Worm (Caenorhabditis elegans) whole organism, late embryonic: ENCODE measurements around the gene C06B3.16.

Experiments used
- C38D4.7 ChIP-seq: fragments of 200-800 bp; sonication (Bioruptor generic); optimal IDR thresholded peaks from 2 replicates; lab custom pipeline; 2018; ENCODE audit warnings: mild to moderate bottlenecking, missing genetic modification characterization, moderate library complexity, missing compliant biosample characterization
- K02D7.2 ChIP-seq: sonication (generic microtip); optimal IDR thresholded peaks from 2 replicates; lab custom pipeline; 2017; ENCODE audit warnings: mild to moderate bottlenecking, missing genetic modification characterization, missing compliant biosample characterization
- K09A11.1 ChIP-seq: sonication (generic microtip); optimal IDR thresholded peaks from 2 replicates; lab custom pipeline; 2017; ENCODE audit warnings: antibody characterized with exemption, mild to moderate bottlenecking, missing genetic modification characterization, missing compliant biosample characterization; ENCODE audit not compliant: insufficient read depth
- Y22D7AL.16 ChIP-seq: sonication (generic microtip); optimal IDR thresholded peaks from 2 replicates; lab custom pipeline; 2016; ENCODE audit warnings: missing genetic modification characterization, missing compliant biosample characterization
- ahr-1 ChIP-seq: sonication (generic microtip); optimal IDR thresholded peaks from 2 replicates; lab custom pipeline; 2016; ENCODE audit warnings: missing genetic modification characterization, missing compliant biosample characterization
- ceh-18 ChIP-seq: sonication (generic microtip); optimal IDR thresholded peaks from 2 replicates; lab custom pipeline; 2016; ENCODE audit warnings: missing genetic modification characterization, missing compliant biosample characterization
- ceh-2 ChIP-seq: sonication (generic microtip); optimal IDR thresholded peaks from 2 replicates; lab custom pipeline; 2016; ENCODE audit warnings: missing genotype, missing genetic modification characterization, missing compliant biosample characterization
- ceh-45 ChIP-seq: fragments of 200-800 bp; sonication (Bioruptor generic); IDR thresholded peaks from 2 replicates; pipeline ENCODE4 v1.3.6; 2022; ENCODE audit warnings: missing genetic modification reagents, missing genetic modification characterization, missing compliant biosample characterization
- ceh-48 ChIP-seq: sonication (generic microtip); optimal IDR thresholded peaks from 2 replicates; lab custom pipeline; 2016; ENCODE audit warnings: missing genetic modification characterization, inconsistent platforms, missing compliant biosample characterization
- che-1 ChIP-seq: sonication (generic microtip); optimal IDR thresholded peaks from 2 replicates; lab custom pipeline; 2016; ENCODE audit warnings: mild to moderate bottlenecking, missing genetic modification characterization, missing compliant biosample characterization
- dve-1 ChIP-seq: sonication (generic microtip); optimal IDR thresholded peaks from 2 replicates; lab custom pipeline; 2017; ENCODE audit warnings: antibody characterized with exemption, mild to moderate bottlenecking, missing genetic modification characterization, missing compliant biosample characterization
- elt-4 ChIP-seq: sonication (generic microtip); optimal IDR thresholded peaks from 2 replicates; lab custom pipeline; 2016; ENCODE audit warnings: missing genetic modification characterization, missing compliant biosample characterization
- fax-1 ChIP-seq: sonication (generic microtip); optimal IDR thresholded peaks from 2 replicates; lab custom pipeline; 2016; ENCODE audit warnings: missing genotype, missing genetic modification characterization, missing compliant biosample characterization
- gmeb-2 ChIP-seq: sonication (generic microtip); optimal IDR thresholded peaks from 2 replicates; lab custom pipeline; 2016; ENCODE audit warnings: missing genetic modification characterization, inconsistent platforms, missing compliant biosample characterization
- hlh-30 ChIP-seq: sonication (generic microtip); optimal IDR thresholded peaks from 2 replicates; lab custom pipeline; 2017; ENCODE audit warnings: antibody characterized with exemption, missing genetic modification characterization, missing compliant biosample characterization; ENCODE audit not compliant: insufficient read depth
- lim-6 ChIP-seq: sonication (generic microtip); optimal IDR thresholded peaks from 2 replicates; lab custom pipeline; 2016; ENCODE audit warnings: missing genetic modification characterization, missing compliant biosample characterization
- lin-11 ChIP-seq: fragments of 200-800 bp; sonication (Bioruptor generic); optimal IDR thresholded peaks from 2 replicates; lab custom pipeline; 2018; ENCODE audit warnings: mild to moderate bottlenecking, missing genetic modification characterization, missing compliant biosample characterization
- mec-3 ChIP-seq: sonication (generic microtip); optimal IDR thresholded peaks from 2 replicates; lab custom pipeline; 2016; ENCODE audit warnings: borderline replicate concordance, missing genetic modification characterization, missing compliant biosample characterization
- nhr-11 ChIP-seq: fragments of 150-350 bp; optimal IDR thresholded peaks from 2 replicates; lab custom pipeline; 2014; ENCODE audit warnings: missing biosample characterization, missing genetic modification characterization
- npax-4 ChIP-seq: sonication (generic microtip); optimal IDR thresholded peaks from 2 replicates; lab custom pipeline; 2016; ENCODE audit warnings: missing genetic modification characterization, missing compliant biosample characterization
- odd-2 ChIP-seq: sonication (generic microtip); optimal IDR thresholded peaks from 2 replicates; lab custom pipeline; 2017; ENCODE audit warnings: antibody characterized with exemption, mild to moderate bottlenecking, missing genetic modification characterization, missing compliant biosample characterization
- pag-3 ChIP-seq: sonication (generic microtip); optimal IDR thresholded peaks from 2 replicates; lab custom pipeline; 2016; ENCODE audit warnings: missing compliant biosample characterization, missing genetic modification characterization, borderline replicate concordance
- pha-2 ChIP-seq: sonication (generic microtip); optimal IDR thresholded peaks from 2 replicates; lab custom pipeline; 2017; ENCODE audit warnings: mild to moderate bottlenecking, missing genetic modification characterization, missing compliant biosample characterization
- pha-4 ChIP-seq: fragments of 150-350 bp; optimal IDR thresholded peaks from 2 replicates; lab custom pipeline; 2018; ENCODE audit warnings: missing biosample characterization, missing genetic modification reagents, missing genetic modification characterization
- pqm-1 ChIP-seq: sonication (generic microtip); optimal IDR thresholded peaks from 2 replicates; lab custom pipeline; 2016; ENCODE audit warnings: missing genetic modification characterization, missing compliant biosample characterization
- rnt-1 ChIP-seq: sonication (generic microtip); optimal IDR thresholded peaks from 2 replicates; lab custom pipeline; 2016; ENCODE audit warnings: missing genetic modification characterization, missing compliant biosample characterization
- sdc-2 ChIP-seq: sonication (generic microtip); optimal IDR thresholded peaks from 2 replicates; lab custom pipeline; 2016; ENCODE audit warnings: missing genotype, missing genetic modification characterization, missing compliant biosample characterization
- sox-4 ChIP-seq: sonication (generic microtip); optimal IDR thresholded peaks from 2 replicates; lab custom pipeline; 2017; ENCODE audit warnings: mild to moderate bottlenecking, missing genetic modification characterization, inconsistent platforms, missing compliant biosample characterization
- tbx-2 ChIP-seq: sonication (generic microtip); optimal IDR thresholded peaks from 2 replicates; lab custom pipeline; 2016; ENCODE audit warnings: missing genetic modification characterization, missing compliant biosample characterization
- tbx-7 ChIP-seq: sonication (generic microtip); optimal IDR thresholded peaks from 2 replicates; lab custom pipeline; 2016; ENCODE audit warnings: missing genotype, missing genetic modification characterization, missing compliant biosample characterization
- ttx-3 ChIP-seq: sonication (generic microtip); optimal IDR thresholded peaks from 2 replicates; lab custom pipeline; 2016; ENCODE audit warnings: missing genetic modification reagents, missing genetic modification characterization, missing compliant biosample characterization
- unc-42 ChIP-seq: sonication (generic microtip); optimal IDR thresholded peaks from 2 replicates; lab custom pipeline; 2016; ENCODE audit warnings: missing genotype, missing genetic modification characterization, missing compliant biosample characterization
- unc-55 ChIP-seq: sonication (generic microtip); optimal IDR thresholded peaks from 2 replicates; lab custom pipeline; 2017; ENCODE audit warnings: missing biosample characterization, missing genetic modification reagents, missing genetic modification characterization
- zip-5 ChIP-seq: sonication (generic microtip); optimal IDR thresholded peaks from 2 replicates; lab custom pipeline; 2016; ENCODE audit warnings: missing genetic modification characterization, missing compliant biosample characterization
- ztf-16 ChIP-seq: sonication (generic microtip); optimal IDR thresholded peaks from 2 replicates; lab custom pipeline; 2017; ENCODE audit warnings: missing genetic modification characterization, missing compliant biosample characterization

The C06B3.16 gene

DNA sequence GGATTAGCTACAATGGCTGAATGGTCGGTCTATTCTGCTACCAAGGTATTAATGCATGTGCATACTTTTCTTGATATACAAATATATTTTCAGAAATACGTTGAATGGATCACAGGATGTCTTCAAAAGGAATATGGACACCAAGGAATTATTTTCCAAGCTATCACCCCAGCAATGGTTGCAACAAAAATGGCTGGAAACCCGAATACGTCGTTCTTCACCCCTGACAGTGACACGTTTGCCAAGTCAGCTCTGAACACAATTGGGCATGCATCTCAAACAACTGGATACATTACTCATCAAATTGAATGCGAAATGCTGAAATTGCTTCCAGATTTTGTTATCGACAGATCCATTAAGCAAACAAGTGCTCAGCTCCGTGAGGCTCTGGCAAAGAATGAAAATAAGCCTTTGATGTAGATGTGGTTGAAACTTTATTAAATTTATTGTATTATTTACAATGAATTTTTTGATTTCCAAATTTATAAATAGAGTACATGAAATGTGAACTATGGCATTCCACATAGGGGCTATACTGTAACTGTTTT, 23.7 kb upstream of the C06B3.16 start:
- no peak for TF ChIP-seq ceh-45 (GFP tag; lab: Robert Waterston, UW)
- no peak for TF ChIP-seq pqm-1 (tag; lab: Kevin White, UChicago)
- no peak for TF ChIP-seq gmeb-2 (tag; lab: Kevin White, UChicago)
- TF ChIP-seq lim-6 (tag; lab: Kevin White, UChicago) = no peak
- TF ChIP-seq ceh-18 (tag; lab: Kevin White, UChicago) = no peak
- no peak for TF ChIP-seq lin-11 (tag; lab: Kevin White, UChicago)
- no peak for TF ChIP-seq Y22D7AL.16 (tag; lab: Kevin White, UChicago)

DNA sequence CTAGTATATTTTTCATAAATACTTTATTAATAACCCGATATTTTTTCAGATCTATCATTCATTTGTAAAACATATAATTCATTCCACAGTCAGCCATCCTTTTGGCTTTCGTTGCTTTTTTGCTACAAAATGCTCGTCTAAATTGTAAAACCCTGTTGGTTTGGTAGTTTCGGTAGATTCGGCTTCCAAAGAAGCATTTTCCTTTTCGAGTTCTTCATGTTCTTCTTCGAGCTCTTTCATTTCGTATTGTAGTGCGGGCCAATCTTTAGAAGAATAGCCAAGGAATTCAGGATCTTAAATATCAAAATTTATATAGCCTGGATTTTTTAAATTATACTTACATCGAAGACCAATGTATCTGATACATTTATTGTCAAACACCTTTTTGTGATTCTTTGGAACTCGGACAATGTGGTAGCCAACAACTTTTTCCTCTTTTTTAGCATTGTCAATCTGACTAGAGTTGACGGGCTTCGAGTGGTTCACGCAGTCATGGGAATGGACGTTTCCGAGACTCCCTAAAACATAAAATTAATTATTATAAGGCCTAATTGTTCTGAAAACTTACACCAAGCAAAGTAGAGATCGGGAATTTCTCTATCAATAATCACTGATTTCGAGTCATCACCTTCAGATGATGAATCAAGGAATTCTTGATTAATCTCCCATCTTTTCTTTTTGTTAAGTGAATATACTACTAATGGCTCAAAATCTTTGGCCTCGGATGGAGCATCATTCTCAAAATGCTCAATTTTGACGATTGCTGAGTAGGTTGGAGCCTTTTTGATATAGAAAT, 23.0 kb upstream of the C06B3.16 start:
- TF ChIP-seq dve-1 (tag; lab: Kevin White, UChicago) (no peak), pag-3 (tag; lab: Kevin White, UChicago) (no peak), ahr-1 (tag; lab: Kevin White, UChicago) (no peak), unc-42 (tag; lab: Kevin White, UChicago) (no peak), gmeb-2 (tag; lab: Kevin White, UChicago) (no peak), Y22D7AL.16 (tag; lab: Kevin White, UChicago) (no peak), lim-6 (tag; lab: Kevin White, UChicago) (no peak), pqm-1 (tag; lab: Kevin White, UChicago) (no peak), unc-55 (no peak), mec-3 (tag; lab: Kevin White, UChicago) (no peak), elt-4 (tag; lab: Kevin White, UChicago) (no peak)

DNA sequence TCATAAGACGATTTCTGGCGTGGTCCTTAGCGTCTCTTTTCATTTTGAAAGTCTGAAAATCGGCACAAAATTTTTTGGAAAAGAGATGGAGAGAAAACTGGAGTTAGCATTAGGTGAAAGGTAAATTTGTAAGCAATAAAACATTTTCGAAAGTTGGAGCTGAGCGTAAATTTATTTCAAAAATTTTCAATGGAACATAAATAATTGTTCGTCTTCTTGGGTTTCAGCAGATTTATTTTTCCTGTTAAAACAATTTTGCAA, 22.5 kb upstream of the C06B3.16 start, which contains the start of gene C06B3.6:
C06B3.6 (minus strand) TSS at position 52 of the 261 bp plus-strand sequence.
- no peak for TF ChIP-seq pha-4 (tag; lab: Kevin White, UChicago)
- no peak for TF ChIP-seq nhr-11
- no peak for TF ChIP-seq ztf-16
- TF ChIP-seq ttx-3 (tag; lab: Kevin White, UChicago) = no peak
- TF ChIP-seq K02D7.2 (tag; lab: Kevin White, UChicago) = no peak
- no peak for TF ChIP-seq sox-4
- no peak for TF ChIP-seq dve-1 (tag; lab: Kevin White, UChicago)

DNA sequence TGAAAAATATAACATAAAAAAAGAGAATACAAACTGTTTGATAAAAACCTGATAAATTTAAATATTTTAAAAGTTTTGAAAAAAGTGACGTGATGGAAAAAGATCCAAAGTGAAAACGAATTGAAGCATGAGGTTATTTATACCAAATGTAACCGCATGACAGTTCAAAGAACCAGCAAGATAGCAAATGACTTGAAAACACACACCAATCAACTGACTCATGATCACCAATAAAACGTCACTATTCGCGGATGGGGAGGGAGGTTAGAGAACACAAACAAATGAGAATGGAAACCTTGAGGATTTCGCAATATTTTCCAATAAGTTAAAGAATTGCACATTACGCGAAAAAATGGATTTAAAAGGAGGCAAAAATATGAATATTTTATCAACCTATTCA, 21.9 kb upstream of the C06B3.16 start, which contains the start of gene C06B3.7:
C06B3.7 (plus strand) TSS at position 287 of the 400 bp plus-strand sequence.
- TF ChIP-seq che-1 (tag; lab: Kevin White, UChicago) = no peak
- no peak for TF ChIP-seq tbx-7 (tag; lab: Kevin White, UChicago)
- no peak for TF ChIP-seq fax-1 (tag; lab: Kevin White, UChicago)
- TF ChIP-seq rnt-1 (tag; lab: Kevin White, UChicago) = no peak
- TF ChIP-seq hlh-30 (tag; lab: Kevin White, UChicago) = peak; percentile 34
- TF ChIP-seq mec-3 (tag; lab: Kevin White, UChicago) = no peak

DNA sequence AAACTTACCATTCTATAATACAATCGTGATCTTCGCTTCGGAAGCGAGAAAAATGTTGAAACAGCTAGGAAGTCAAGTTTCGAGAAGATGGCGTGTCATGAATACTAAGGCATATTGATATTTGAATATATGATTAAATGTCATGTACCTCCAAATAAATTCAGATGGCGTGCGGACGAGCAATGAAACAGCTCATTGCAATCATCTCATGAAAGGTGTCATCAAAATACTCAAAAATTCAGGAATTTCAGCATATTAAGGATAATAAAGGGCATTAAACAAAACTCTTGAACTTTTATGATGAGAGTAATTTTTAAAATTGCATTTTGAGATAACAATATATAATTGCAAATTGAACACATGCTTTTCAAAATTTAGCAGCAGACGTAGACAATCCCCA, 15.9 kb upstream of the C06B3.16 start, which contains the start of gene gcy-32:
gcy-32 (minus strand) TSS at position 101 of the 400 bp plus-strand sequence.
- no peak for TF ChIP-seq zip-5 (tag; lab: Kevin White, UChicago)
- TF ChIP-seq ceh-48 (tag; lab: Kevin White, UChicago) = no peak
- no peak for TF ChIP-seq C38D4.7
- TF ChIP-seq ceh-2 (tag; lab: Kevin White, UChicago) = no peak
- no peak for TF ChIP-seq Y22D7AL.16 (tag; lab: Kevin White, UChicago)
- TF ChIP-seq pha-2 (tag; lab: Kevin White, UChicago) = no peak
- no peak for TF ChIP-seq unc-55
- no peak for TF ChIP-seq rnt-1 (tag; lab: Kevin White, UChicago)
- TF ChIP-seq tbx-2 (tag; lab: Kevin White, UChicago) = no peak
- TF ChIP-seq lim-6 (tag; lab: Kevin White, UChicago) = no peak
- TF ChIP-seq pqm-1 (tag; lab: Kevin White, UChicago) = no peak
- TF ChIP-seq odd-2 (tag; lab: Kevin White, UChicago) = no peak
- TF ChIP-seq npax-4 (tag; lab: Kevin White, UChicago) = no peak
- TF ChIP-seq K09A11.1 = no peak
- no peak for TF ChIP-seq sdc-2 (tag; lab: Kevin White, UChicago)
- no peak for TF ChIP-seq tbx-7 (tag; lab: Kevin White, UChicago)
- TF ChIP-seq fax-1 (tag; lab: Kevin White, UChicago) = no peak
- no peak for TF ChIP-seq ahr-1 (tag; lab: Kevin White, UChicago)
